Fruit fly (Drosophila melanogaster) whole organism, prepupa: ENCODE measurements around the gene DIP-alpha.
A peak's percentile ranks its signal among the peaks of the same experiment; 100 is the strongest.

Experiments used
- Blimp-1 ChIP-seq: fragments of 200-800 bp; sonication (Bioruptor generic); optimal IDR thresholded peaks from 3 replicates; lab custom pipeline; 2017; ENCODE audit warnings: missing biosample characterization, missing genetic modification characterization, mild to moderate bottlenecking, moderate library complexity, missing genetic modification reagents
- CG10631 ChIP-seq: fragments of 200-800 bp; sonication (Bioruptor generic); optimal IDR thresholded peaks from 2 replicates; lab custom pipeline; 2016; ENCODE audit warnings: missing biosample characterization, missing genetic modification characterization
- CG10669 ChIP-seq: fragments of 200-800 bp; sonication (Bioruptor generic); optimal IDR thresholded peaks from 3 replicates; lab custom pipeline; 2018; ENCODE audit warnings: missing biosample characterization, mild to moderate bottlenecking, missing genetic modification characterization, moderate library complexity
- CG11762 ChIP-seq: fragments of 200-800 bp; sonication (Bioruptor generic); optimal IDR thresholded peaks from 3 replicates; lab custom pipeline; 2016; ENCODE audit warnings: missing biosample characterization, missing genetic modification characterization; ENCODE audit not compliant: insufficient read depth
- CG11902 ChIP-seq: fragments of 200-800 bp; sonication (Bioruptor generic); optimal IDR thresholded peaks from 3 replicates; lab custom pipeline; 2016; ENCODE audit warnings: missing biosample characterization, missing genetic modification characterization
- CG15336 ChIP-seq: fragments of 200-800 bp; sonication (Bioruptor generic); IDR thresholded peaks from 2 replicates; pipeline ENCODE4 v1.3.6; 2022; ENCODE audit warnings: missing biosample characterization, missing genetic modification characterization
- CG1621 ChIP-seq: fragments of 200-800 bp; sonication (Bioruptor generic); optimal IDR thresholded peaks from 3 replicates; lab custom pipeline; 2018; ENCODE audit warnings: missing biosample characterization, mild to moderate bottlenecking, missing genetic modification characterization
- CG16779 ChIP-seq: fragments of 200-800 bp; sonication (Bioruptor generic); optimal IDR thresholded peaks from 3 replicates; lab custom pipeline; 2017; ENCODE audit warnings: missing biosample characterization, mild to moderate bottlenecking, missing genetic modification characterization
- CG3032 ChIP-seq: fragments of 200-800 bp; optimal IDR thresholded peaks from 2 replicates; lab custom pipeline; 2019; ENCODE audit warnings: missing biosample characterization, mild to moderate bottlenecking, missing genetic modification characterization, moderate library complexity
- CG32006 ChIP-seq: fragments of 200-800 bp; sonication (Bioruptor generic); optimal IDR thresholded peaks from 3 replicates; lab custom pipeline; 2017; ENCODE audit warnings: missing biosample characterization, mild to moderate bottlenecking, missing genetic modification characterization
- CG34406 ChIP-seq: fragments of 200-800 bp; sonication (Bioruptor generic); optimal IDR thresholded peaks from 3 replicates; lab custom pipeline; 2016; ENCODE audit warnings: missing biosample characterization, missing genetic modification characterization
- CG3919 ChIP-seq: fragments of 200-800 bp; sonication (Bioruptor generic); optimal IDR thresholded peaks from 3 replicates; lab custom pipeline; 2016; ENCODE audit warnings: missing biosample characterization, missing genetic modification characterization
- CG6163 ChIP-seq: fragments of 200-800 bp; sonication (Bioruptor generic); IDR thresholded peaks from 3 replicates; pipeline ENCODE4 v1.3.6; 2022; ENCODE audit warnings: missing biosample characterization, missing genetic modification characterization
- CG6792 ChIP-seq: fragments of 200-800 bp; sonication (Bioruptor generic); optimal IDR thresholded peaks from 3 replicates; lab custom pipeline; 2016; ENCODE audit warnings: missing biosample characterization, missing genetic modification characterization
- CG6854 ChIP-seq: fragments of 200-800 bp; sonication (Bioruptor generic); optimal IDR thresholded peaks from 2 replicates; lab custom pipeline; 2017; ENCODE audit warnings: missing biosample characterization, mild to moderate bottlenecking, missing genetic modification characterization
- CG7368 ChIP-seq: fragments of 200-800 bp; sonication (Bioruptor generic); optimal IDR thresholded peaks from 3 replicates; lab custom pipeline; 2016; ENCODE audit warnings: missing biosample characterization, missing genetic modification characterization
- CG8119 ChIP-seq: fragments of 200-800 bp; sonication (Bioruptor generic); IDR thresholded peaks from 3 replicates; pipeline ENCODE4 v1.3.6; 2022; ENCODE audit warnings: missing biosample characterization, missing genetic modification characterization
- CG8632 ChIP-seq: fragments of 200-800 bp; sonication (Bioruptor generic); optimal IDR thresholded peaks from 3 replicates; lab custom pipeline; 2016; ENCODE audit warnings: missing biosample characterization, missing genetic modification characterization
- CG9139 ChIP-seq: fragments of 200-800 bp; sonication (Bioruptor generic); optimal IDR thresholded peaks from 3 replicates; lab custom pipeline; 2017; ENCODE audit warnings: missing biosample characterization, mild to moderate bottlenecking, missing genetic modification characterization
- Eip75B ChIP-seq: fragments of 200-800 bp; sonication (Bioruptor generic); optimal IDR thresholded peaks from 3 replicates; lab custom pipeline; 2016; ENCODE audit warnings: missing biosample characterization, missing genetic modification characterization
- Eip78C ChIP-seq: fragments of 200-800 bp; sonication (Bioruptor generic); peaks from one replicate; lab custom pipeline; 2016; ENCODE audit warnings: missing biosample characterization, missing genetic modification characterization
- Ets21C ChIP-seq: fragments of 200-800 bp; sonication (Bioruptor generic); optimal IDR thresholded peaks from 3 replicates; lab custom pipeline; 2016; ENCODE audit warnings: missing biosample characterization, missing genetic modification characterization
- Ets96B ChIP-seq: fragments of 200-800 bp; optimal IDR thresholded peaks from 2 replicates; lab custom pipeline; 2019; ENCODE audit warnings: missing biosample characterization, mild to moderate bottlenecking, missing genetic modification characterization, moderate library complexity
- Gug ChIP-seq: fragments of 200-800 bp; sonication (Bioruptor generic); IDR thresholded peaks from 2 replicates; pipeline ENCODE4 v1.3.6; 2022; ENCODE audit warnings: missing biosample characterization, missing genetic modification characterization
- Hr4 ChIP-seq: fragments of 200-800 bp; sonication (Bioruptor generic); optimal IDR thresholded peaks from 3 replicates; lab custom pipeline; 2016; ENCODE audit warnings: missing biosample characterization, missing genetic modification characterization
- Lpt ChIP-seq: fragments of 200-800 bp; sonication (Bioruptor generic); optimal IDR thresholded peaks from 3 replicates; lab custom pipeline; 2016; ENCODE audit warnings: missing biosample characterization, missing genetic modification characterization
- Met ChIP-seq: fragments of 200-800 bp; sonication (Bioruptor generic); optimal IDR thresholded peaks from 3 replicates; lab custom pipeline; 2016; ENCODE audit warnings: missing biosample characterization, missing genetic modification characterization
- OdsH ChIP-seq: fragments of 200-800 bp; sonication (Bioruptor generic); optimal IDR thresholded peaks from 3 replicates; lab custom pipeline; 2016; ENCODE audit warnings: missing biosample characterization, missing genetic modification characterization
- Sox102F ChIP-seq: fragments of 200-800 bp; sonication (Bioruptor generic); optimal IDR thresholded peaks from 2 replicates; lab custom pipeline; 2016; ENCODE audit warnings: missing biosample characterization, mild to moderate bottlenecking, missing genetic modification characterization
- Sox14 ChIP-seq: fragments of 200-800 bp; sonication (Bioruptor generic); optimal IDR thresholded peaks from 3 replicates; lab custom pipeline; 2016; ENCODE audit warnings: missing biosample characterization, missing genetic modification characterization
- Sox15 ChIP-seq: fragments of 200-800 bp; sonication (Bioruptor generic); optimal IDR thresholded peaks from 3 replicates; lab custom pipeline; 2016; ENCODE audit warnings: missing biosample characterization, missing genetic modification characterization
- achi ChIP-seq: fragments of 200-800 bp; sonication (Bioruptor generic); optimal IDR thresholded peaks from 3 replicates; lab custom pipeline; 2016; ENCODE audit warnings: missing biosample characterization, missing genetic modification characterization
- dac ChIP-seq: fragments of 200-800 bp; sonication (Bioruptor generic); optimal IDR thresholded peaks from 2 replicates; lab custom pipeline; 2017; ENCODE audit warnings: missing biosample characterization, mild to moderate bottlenecking, missing genetic modification characterization
- dsx ChIP-seq: fragments of 200-800 bp; optimal IDR thresholded peaks from 3 replicates; lab custom pipeline; 2019; ENCODE audit warnings: missing biosample characterization, mild to moderate bottlenecking, missing genetic modification characterization, moderate library complexity; ENCODE audit not compliant: poor library complexity, severe bottlenecking
- eg ChIP-seq: fragments of 200-800 bp; sonication (Bioruptor generic); IDR thresholded peaks from 3 replicates; pipeline ENCODE4 v1.3.6; 2022; ENCODE audit warnings: missing biosample characterization, missing genetic modification characterization
- esn ChIP-seq: fragments of 200-800 bp; sonication (Bioruptor generic); optimal IDR thresholded peaks from 2 replicates; lab custom pipeline; 2016; ENCODE audit warnings: missing biosample characterization, mild to moderate bottlenecking, missing genetic modification characterization, moderate library complexity
- fkh ChIP-seq: fragments of 200-800 bp; sonication (Bioruptor generic); optimal IDR thresholded peaks from 3 replicates; lab custom pipeline; 2017; ENCODE audit warnings: missing biosample characterization, mild to moderate bottlenecking, missing genetic modification characterization, moderate library complexity
- net ChIP-seq: fragments of 200-800 bp; sonication (Bioruptor generic); optimal IDR thresholded peaks from 3 replicates; lab custom pipeline; 2016; ENCODE audit warnings: missing biosample characterization, missing genetic modification characterization
- pdm3 ChIP-seq: fragments of 200-800 bp; sonication (Bioruptor generic); optimal IDR thresholded peaks from 3 replicates; lab custom pipeline; 2016; ENCODE audit warnings: missing biosample characterization, missing genetic modification characterization
- salr ChIP-seq, 2 experiments: fragments of 200-800 bp; sonication (Bioruptor generic); optimal IDR thresholded peaks; 3 replicates each; lab custom pipeline; 2016 to 2018; ENCODE audit warnings: missing biosample characterization in 2 of 2, missing genetic modification characterization in 2 of 2, mild to moderate bottlenecking in 1 of 2
- spab ChIP-seq: fragments of 200-800 bp; sonication (Bioruptor generic); optimal IDR thresholded peaks from 2 replicates; lab custom pipeline; 2017; ENCODE audit warnings: missing biosample characterization, mild to moderate bottlenecking, missing genetic modification characterization, missing genetic modification reagents
- ss ChIP-seq, 2 experiments: fragments of 200-800 bp; sonication (Bioruptor generic); optimal IDR thresholded peaks; 2 replicates in 1 of 2; 3 replicates in 1 of 2; lab custom pipeline; 2017 to 2018; ENCODE audit warnings: mild to moderate bottlenecking in 2 of 2, missing biosample characterization in 2 of 2, missing genetic modification characterization in 2 of 2, moderate library complexity in 1 of 2
- svp ChIP-seq: fragments of 200-800 bp; sonication (Bioruptor generic); peaks from one replicate; lab custom pipeline; 2016; ENCODE audit warnings: missing biosample characterization, missing genetic modification characterization
- vri ChIP-seq: fragments of 200-800 bp; sonication (Bioruptor generic); optimal IDR thresholded peaks from 3 replicates; lab custom pipeline; 2016; ENCODE audit warnings: missing biosample characterization, mild to moderate bottlenecking, missing genetic modification characterization

Gene DIP-alpha

DNA sequence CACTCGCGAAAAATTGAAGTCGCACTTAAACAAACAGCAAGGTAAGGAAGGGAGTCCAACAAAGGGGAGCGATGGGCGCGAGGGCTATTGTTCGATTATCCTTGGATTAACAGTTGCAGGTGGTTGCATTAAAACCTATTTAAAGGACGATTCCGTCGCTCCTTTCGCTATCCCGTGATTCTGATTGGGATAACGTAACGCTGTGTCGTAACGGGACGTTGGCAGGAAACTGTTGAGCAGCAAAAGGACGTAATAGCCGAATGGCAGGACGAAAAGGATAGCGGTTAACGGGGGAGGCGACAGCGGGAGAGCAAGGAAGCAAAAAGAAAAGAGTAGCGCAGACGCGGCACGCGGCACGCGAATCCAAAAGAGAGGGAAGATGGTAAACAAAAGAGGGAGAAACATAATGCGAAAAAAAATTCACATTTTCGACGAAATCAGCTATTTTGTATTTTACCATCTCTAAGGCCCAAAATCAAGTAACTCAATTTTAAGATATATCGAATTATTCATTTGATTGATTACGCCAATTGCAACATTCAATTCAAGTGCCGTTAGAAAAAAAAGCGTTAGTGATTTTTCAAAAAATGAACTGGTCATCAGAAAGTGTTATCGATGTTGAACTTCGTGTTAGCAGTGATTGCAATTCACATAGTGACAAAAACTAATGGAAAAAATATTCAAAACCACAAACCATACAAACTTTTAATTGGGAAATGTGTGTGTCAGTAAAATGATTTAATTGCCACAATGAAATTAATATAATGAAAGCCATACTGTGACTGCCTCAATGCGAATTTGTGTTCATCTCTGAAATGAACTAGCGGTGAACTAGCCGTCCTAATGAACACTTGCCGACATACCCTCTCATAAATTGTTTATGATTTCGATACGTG, 89.1 kb downstream of the DIP-alpha start, which contains the start of the genes CG10804 and CG10802 (continued):
- TF ChIP-seq net (GFP tag; lab: Kevin White, UChicago) (no peak), CG16779 (tag; lab: Kevin White, UChicago) (no peak), Sox15 (GFP tag; lab: Kevin White, UChicago) (peak; percentile 58), Blimp-1 (GFP tag; lab: Kevin White, UChicago) (no peak), CG6854 (no peak), pdm3 (peak; percentile 80), Met (peak; percentile 75), CG1621 (tag; lab: Kevin White, UChicago) (no peak), CG3032 (tag; lab: Kevin White, UChicago) (peak; percentile 60), CG34406 (GFP tag; lab: Kevin White, UChicago) (peak; percentile 41)
- TF ChIP-seq, all 60 proteins: peak for 39

DNA sequence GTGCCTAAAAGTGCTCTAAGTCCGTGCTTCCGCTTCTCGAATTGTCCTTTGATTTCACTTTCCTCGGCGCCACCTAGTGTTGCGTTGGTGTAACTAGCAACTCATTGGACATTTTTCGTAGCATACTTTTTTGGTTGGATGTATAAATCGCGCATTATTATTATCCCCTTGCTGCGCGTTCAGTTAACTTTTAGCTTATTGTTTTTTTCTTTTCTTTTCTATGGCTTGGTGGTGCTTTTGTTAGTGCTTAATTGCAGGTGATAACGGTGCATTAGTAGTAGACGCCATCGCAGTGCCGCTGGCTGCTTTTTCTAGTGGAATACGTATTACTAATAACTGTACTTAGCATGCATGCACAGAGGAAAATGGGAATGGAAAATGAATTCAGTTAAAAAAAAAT, 90.4 kb downstream of the DIP-alpha start:
- no peak for TF ChIP-seq CG9139
- peak; percentile 46; the same call in 1 of the 3 replicates for TF ChIP-seq eg
- no peak for TF ChIP-seq Gug (GFP tag; lab: Robert Waterston, UW)
- no peak for TF ChIP-seq CG34406 (GFP tag; lab: Kevin White, UChicago)

DNA sequence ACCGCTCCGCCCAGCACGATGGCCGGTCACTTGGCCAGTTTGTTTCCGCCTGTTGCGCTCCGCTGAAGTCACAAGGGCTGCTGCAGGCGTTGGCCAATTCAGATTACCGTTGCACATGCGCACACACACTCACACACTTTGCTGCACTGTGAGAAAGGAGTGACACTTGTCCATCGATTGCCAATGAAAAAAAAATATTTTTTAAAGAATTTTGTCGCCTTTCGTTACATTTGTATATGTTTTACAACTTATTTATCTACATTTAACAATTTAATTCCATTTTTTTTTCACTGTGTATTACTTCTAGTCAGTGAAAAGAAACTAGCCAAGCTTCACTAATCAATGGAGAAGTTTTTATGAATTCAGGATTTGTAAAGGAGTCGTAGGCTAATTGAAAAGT, 95.4 kb downstream of the DIP-alpha start:
- TF ChIP-seq CG6854 (no peak), CG6792 (GFP tag; lab: Kevin White, UChicago) (peak; percentile 67), CG3919 (GFP tag; lab: Kevin White, UChicago) (peak; percentile 82), Hr4 (GFP tag; lab: Kevin White, UChicago) (peak; percentile 83), CG11762 (GFP tag; lab: Kevin White, UChicago) (peak; percentile 64), eg (peak; percentile 77), Sox102F (peak; percentile 80), esn (GFP tag; lab: Kevin White, UChicago) (peak; percentile 83), Lpt (peak; percentile 63), vri (GFP tag; lab: Kevin White, UChicago) (peak; percentile 31), Eip78C (GFP tag; lab: Kevin White, UChicago) (peak; percentile 95), spab (GFP tag; lab: Kevin White, UChicago) (peak; percentile 59), CG6163 (GFP tag; lab: Robert Waterston, UW) (peak; percentile 85), ss (GFP tag; optimal IDR thresholded peaks at IDR 0.05; lab: Kevin White, UChicago) (peak; percentile 23 to 65), Met (peak; percentile 81), dsx (GFP tag; lab: Kevin White, UChicago) (peak; percentile 50), OdsH (GFP tag; lab: Kevin White, UChicago) (peak; percentile 78), CG10631 (peak; percentile 75), CG8119 (peak; percentile 78), CG32006 (peak; percentile 85), CG9139 (peak; percentile 32), CG7368 (GFP tag; lab: Kevin White, UChicago) (peak; percentile 58), Eip75B (GFP tag; lab: Kevin White, UChicago) (peak; percentile 77), svp (GFP tag; lab: Kevin White, UChicago) (peak; percentile 91), CG10669 (GFP tag; lab: Kevin White, UChicago) (peak; percentile 66), CG1621 (tag; lab: Kevin White, UChicago) (peak; percentile 57), net (GFP tag; lab: Kevin White, UChicago) (peak; percentile 72), Sox14 (peak; percentile 75), salr (GFP tag; optimal IDR thresholded peaks at IDR 0.05; lab: Kevin White, UChicago) (peak; percentile 23 to 70), fkh (GFP tag; lab: Kevin White, UChicago) (no peak), Ets96B (tag; lab: Kevin White, UChicago) (peak; percentile 61), achi (GFP tag; lab: Kevin White, UChicago) (peak; percentile 82), CG34406 (GFP tag; lab: Kevin White, UChicago) (peak; percentile 69), CG15336 (GFP tag; lab: Robert Waterston, UW) (peak; percentile 80), Ets21C (GFP tag; lab: Kevin White, UChicago) (peak; percentile 53), CG8632 (peak; percentile 68), CG11902 (GFP tag; lab: Kevin White, UChicago) (peak; percentile 40), dac (GFP tag; lab: Kevin White, UChicago) (peak; percentile 63), Blimp-1 (GFP tag; lab: Kevin White, UChicago) (peak; percentile 41), CG3032 (tag; lab: Kevin White, UChicago) (peak; percentile 66)
